Worm (Caenorhabditis elegans) whole organism, L3 larva: ENCODE results near the gene Y71H2AM.29.

Source experiments
- R02D3.7 ChIP-seq: fragments of 150-350 bp; optimal IDR thresholded peaks from 2 replicates; lab custom pipeline; 2014; ENCODE audit warnings: missing biosample characterization, missing genetic modification characterization
- ZK546.5 ChIP-seq: sonication (generic microtip); optimal IDR thresholded peaks from 2 replicates; lab custom pipeline; 2017; ENCODE audit warnings: missing biosample characterization, missing genetic modification characterization
- aly-2 ChIP-seq: fragments of 150-350 bp; optimal IDR thresholded peaks from 2 replicates; lab custom pipeline; 2014; ENCODE audit warnings: missing biosample characterization, missing genetic modification characterization
- ceh-16 ChIP-seq: sonication (generic microtip); optimal IDR thresholded peaks from 2 replicates; lab custom pipeline; 2017; ENCODE audit warnings: missing biosample characterization, missing genetic modification characterization
- ceh-28 ChIP-seq: fragments of 150-350 bp; optimal IDR thresholded peaks from 2 replicates; lab custom pipeline; 2014; ENCODE audit warnings: missing biosample characterization, missing genetic modification reagents, missing genetic modification characterization
- ceh-9 ChIP-seq: sonication (generic microtip); optimal IDR thresholded peaks from 2 replicates; lab custom pipeline; 2018; ENCODE audit warnings: missing biosample characterization, missing genetic modification characterization
- daf-12 ChIP-seq: fragments of 150-350 bp; optimal IDR thresholded peaks from 2 replicates; lab custom pipeline; 2014; ENCODE audit warnings: missing biosample characterization, missing genetic modification reagents, missing genetic modification characterization
- egl-27 ChIP-seq: sonication (generic microtip); optimal IDR thresholded peaks from 4 replicates; lab custom pipeline; 2017; ENCODE audit warnings: missing biosample characterization, missing genetic modification reagents, missing genetic modification characterization
- egl-5 ChIP-seq: fragments of 150-350 bp; optimal IDR thresholded peaks from 2 replicates; lab custom pipeline; 2017; ENCODE audit warnings: missing biosample characterization, missing genetic modification reagents, missing genetic modification characterization, inconsistent platforms
- elt-1 ChIP-seq: fragments of 150-350 bp; optimal IDR thresholded peaks from 2 replicates; lab custom pipeline; 2014; ENCODE audit warnings: missing biosample characterization, missing genetic modification characterization
- elt-2 ChIP-seq: sonication (generic microtip); optimal IDR thresholded peaks from 2 replicates; lab custom pipeline; 2016; ENCODE audit warnings: missing genetic modification reagents, mild to moderate bottlenecking, missing genetic modification characterization, missing compliant biosample characterization
- elt-3 ChIP-seq, 3 experiments: fragments of 150-350 bp in 1 of 3; sonication (generic microtip) in 2 of 3; optimal IDR thresholded peaks; 2 replicates in 2 of 3; 4 replicates in 1 of 3; lab custom pipeline; 2014 to 2017; ENCODE audit warnings: missing biosample characterization in 3 of 3, missing genetic modification characterization in 3 of 3
- eor-1 ChIP-seq, 2 experiments: fragments of 150-350 bp; optimal IDR thresholded peaks; 2 replicates each; lab custom pipeline; 2014 to 2018; ENCODE audit warnings: missing biosample characterization in 2 of 2, missing genetic modification characterization in 2 of 2
- fkh-2 ChIP-seq: fragments of 150-350 bp; optimal IDR thresholded peaks from 2 replicates; lab custom pipeline; 2014; ENCODE audit warnings: missing biosample characterization, missing genetic modification reagents, missing genetic modification characterization
- fos-1 ChIP-seq: fragments of 150-350 bp; optimal IDR thresholded peaks from 2 replicates; lab custom pipeline; 2014; ENCODE audit warnings: missing biosample characterization, missing genetic modification characterization
- hmg-11 ChIP-seq: sonication (generic microtip); optimal IDR thresholded peaks from 2 replicates; lab custom pipeline; 2016; ENCODE audit warnings: missing genetic modification characterization, missing compliant biosample characterization
- jun-1 ChIP-seq: fragments of 150-350 bp; optimal IDR thresholded peaks from 2 replicates; lab custom pipeline; 2014; ENCODE audit warnings: missing biosample characterization, missing genetic modification reagents, missing genetic modification characterization
- lin-15B ChIP-seq: fragments of 150-350 bp; optimal IDR thresholded peaks from 2 replicates; lab custom pipeline; 2014; ENCODE audit warnings: missing biosample characterization, missing genetic modification characterization
- lin-39 ChIP-seq: fragments of 150-350 bp; optimal IDR thresholded peaks from 2 replicates; lab custom pipeline; 2018; ENCODE audit warnings: missing biosample characterization, missing genetic modification reagents, missing genetic modification characterization
- lsy-12 ChIP-seq: sonication (generic microtip); optimal IDR thresholded peaks from 2 replicates; lab custom pipeline; 2016; ENCODE audit warnings: mild to moderate bottlenecking, missing genetic modification characterization, missing compliant biosample characterization
- mdl-1 ChIP-seq: fragments of 150-350 bp; optimal IDR thresholded peaks from 2 replicates; lab custom pipeline; 2014; ENCODE audit warnings: missing biosample characterization, missing genetic modification characterization
- mml-1 ChIP-seq: fragments of 150-350 bp; sonication (generic microtip); optimal IDR thresholded peaks from 3 replicates; lab custom pipeline; 2014; ENCODE audit warnings: missing biosample characterization, missing genetic modification characterization
- nfya-1 ChIP-seq: sonication (generic microtip); optimal IDR thresholded peaks from 2 replicates; lab custom pipeline; 2017; ENCODE audit warnings: missing genetic modification characterization, mild to moderate bottlenecking, missing compliant biosample characterization, antibody characterized with exemption, moderate library complexity; ENCODE audit not compliant: insufficient read depth
- nhr-11 ChIP-seq: fragments of 150-350 bp; optimal IDR thresholded peaks from 2 replicates; lab custom pipeline; 2014; ENCODE audit warnings: missing biosample characterization, missing genetic modification characterization
- nhr-12 ChIP-seq: fragments of 150-350 bp; optimal IDR thresholded peaks from 2 replicates; lab custom pipeline; 2014; ENCODE audit warnings: missing biosample characterization, missing genetic modification characterization
- nhr-23 ChIP-seq: fragments of 150-350 bp; optimal IDR thresholded peaks from 2 replicates; lab custom pipeline; 2014; ENCODE audit warnings: missing biosample characterization, missing genetic modification reagents, missing genetic modification characterization
- nhr-237 ChIP-seq: fragments of 150-350 bp; optimal IDR thresholded peaks from 2 replicates; lab custom pipeline; 2014; ENCODE audit warnings: missing biosample characterization, missing genetic modification characterization
- nhr-25 ChIP-seq: sonication (generic microtip); optimal IDR thresholded peaks from 2 replicates; lab custom pipeline; 2017; ENCODE audit warnings: missing biosample characterization, missing genetic modification characterization
- nhr-28 ChIP-seq: fragments of 150-350 bp; optimal IDR thresholded peaks from 2 replicates; lab custom pipeline; 2014; ENCODE audit warnings: missing biosample characterization, missing genetic modification characterization
- nhr-43 ChIP-seq: sonication (generic microtip); optimal IDR thresholded peaks from 2 replicates; lab custom pipeline; 2016; ENCODE audit warnings: mild to moderate bottlenecking, missing genetic modification characterization, missing compliant biosample characterization; ENCODE audit not compliant: poor library complexity, severe bottlenecking
- nhr-67 ChIP-seq: fragments of 150-350 bp; optimal IDR thresholded peaks from 2 replicates; lab custom pipeline; 2014; ENCODE audit warnings: missing biosample characterization, missing genetic modification characterization
- nhr-76 ChIP-seq: fragments of 150-350 bp; sonication (generic microtip); optimal IDR thresholded peaks from 5 replicates; lab custom pipeline; 2014; ENCODE audit warnings: missing biosample characterization, missing genetic modification characterization
- nhr-77 ChIP-seq: fragments of 150-350 bp; optimal IDR thresholded peaks from 2 replicates; lab custom pipeline; 2014; ENCODE audit warnings: missing biosample characterization, missing genetic modification characterization
- pha-4 ChIP-seq: fragments of 150-350 bp; optimal IDR thresholded peaks from 2 replicates; lab custom pipeline; 2014; ENCODE audit warnings: missing biosample characterization, missing genetic modification reagents, missing genetic modification characterization
- pqm-1 ChIP-seq: fragments of 150-350 bp; optimal IDR thresholded peaks from 2 replicates; lab custom pipeline; 2017; ENCODE audit warnings: missing biosample characterization, missing genetic modification characterization, inconsistent platforms
- sea-2 ChIP-seq: fragments of 150-350 bp; sonication (generic microtip); optimal IDR thresholded peaks from 4 replicates; lab custom pipeline; 2014; ENCODE audit warnings: missing biosample characterization, missing genetic modification reagents, missing genetic modification characterization
- snpc-4 ChIP-seq: fragments of 150-350 bp; optimal IDR thresholded peaks from 2 replicates; lab custom pipeline; 2014; ENCODE audit warnings: missing biosample characterization, missing genetic modification characterization
- tbx-2 ChIP-seq: sonication (generic microtip); optimal IDR thresholded peaks from 2 replicates; lab custom pipeline; 2016; ENCODE audit warnings: mild to moderate bottlenecking, missing genetic modification characterization, missing compliant biosample characterization
- unc-39 ChIP-seq: sonication (generic microtip); optimal IDR thresholded peaks from 4 replicates; lab custom pipeline; 2017; ENCODE audit warnings: missing biosample characterization, missing genetic modification characterization
- unc-62 ChIP-seq: fragments of 150-350 bp; sonication (generic microtip); optimal IDR thresholded peaks from 4 replicates; lab custom pipeline; 2014; ENCODE audit warnings: missing biosample characterization, missing genetic modification reagents, missing genetic modification characterization
- zag-1 ChIP-seq: fragments of 150-350 bp; optimal IDR thresholded peaks from 2 replicates; lab custom pipeline; 2014; ENCODE audit warnings: missing biosample characterization, missing genetic modification characterization
- ztf-11 ChIP-seq: fragments of 150-350 bp; optimal IDR thresholded peaks from 2 replicates; lab custom pipeline; 2014; ENCODE audit warnings: missing biosample characterization, missing genetic modification characterization
- ztf-4 ChIP-seq: fragments of 150-350 bp; optimal IDR thresholded peaks from 2 replicates; lab custom pipeline; 2014; ENCODE audit warnings: missing biosample characterization, missing genetic modification characterization

Y71H2AM.29 gene

DNA sequence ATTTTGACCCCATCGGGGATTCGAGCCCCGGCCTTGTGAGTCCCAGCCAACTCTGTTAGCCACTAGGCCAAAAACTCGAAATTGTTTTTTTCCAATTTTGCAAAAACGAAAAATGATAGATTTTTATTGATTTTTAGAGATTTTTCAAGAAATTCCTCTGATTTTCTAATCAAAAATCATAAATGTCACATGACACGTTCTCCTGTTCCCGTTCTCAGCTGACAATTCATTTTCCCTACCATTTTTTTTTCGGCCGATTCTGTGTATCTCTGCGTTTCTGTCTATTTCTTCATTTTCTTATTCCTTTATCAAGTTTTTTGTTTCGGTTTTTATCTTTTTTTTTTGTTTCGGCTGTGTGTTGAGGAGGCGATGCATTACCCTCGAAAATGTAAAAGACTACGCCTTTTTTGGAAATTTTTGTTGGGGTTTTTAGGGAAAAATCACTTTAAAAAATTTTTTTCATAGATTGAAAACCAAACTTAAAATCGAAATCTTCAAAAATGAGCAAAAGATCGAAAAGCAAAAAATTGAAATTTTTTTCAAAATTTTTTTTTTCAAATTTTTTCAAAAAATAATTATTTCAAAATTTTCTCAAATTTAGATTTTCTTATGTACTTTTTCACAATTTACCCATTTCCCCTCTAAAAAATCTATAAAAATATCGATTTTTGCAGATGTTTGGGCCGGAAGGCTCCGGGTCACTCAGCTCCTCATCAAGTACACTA, 41.7 kb downstream of the Y71H2AM.29 start, which contains the start of gene klf-1 (continued):
- TF ChIP-seq elt-2 = peak; percentile 82
- peak; percentile 16 for TF ChIP-seq pha-4 (tag; lab: Kevin White, UChicago)
- TF ChIP-seq nhr-76 (tag; lab: Kevin White, UChicago) = no peak
- TF ChIP-seq ceh-28 (tag; lab: Kevin White, UChicago) = peak; percentile 15
- TF ChIP-seq elt-3 (tag; optimal IDR thresholded peaks at IDR 0.05; lab: Kevin White, UChicago) = no peak
- TF ChIP-seq nhr-23 = peak; percentile 74
- TF ChIP-seq nfya-1 = peak; percentile 29
- no peak for TF ChIP-seq zag-1
- TF ChIP-seq elt-1 (tag; lab: Kevin White, UChicago) = no peak
- no peak for TF ChIP-seq unc-62 (GFP tag; lab: Kevin White, UChicago)
- TF ChIP-seq daf-12 = no peak
- no peak for TF ChIP-seq fos-1 (tag; lab: Kevin White, UChicago)
- no peak for TF ChIP-seq ceh-16 (tag; lab: Kevin White, UChicago)
- no peak for TF ChIP-seq R02D3.7 (tag; lab: Kevin White, UChicago)

DNA sequence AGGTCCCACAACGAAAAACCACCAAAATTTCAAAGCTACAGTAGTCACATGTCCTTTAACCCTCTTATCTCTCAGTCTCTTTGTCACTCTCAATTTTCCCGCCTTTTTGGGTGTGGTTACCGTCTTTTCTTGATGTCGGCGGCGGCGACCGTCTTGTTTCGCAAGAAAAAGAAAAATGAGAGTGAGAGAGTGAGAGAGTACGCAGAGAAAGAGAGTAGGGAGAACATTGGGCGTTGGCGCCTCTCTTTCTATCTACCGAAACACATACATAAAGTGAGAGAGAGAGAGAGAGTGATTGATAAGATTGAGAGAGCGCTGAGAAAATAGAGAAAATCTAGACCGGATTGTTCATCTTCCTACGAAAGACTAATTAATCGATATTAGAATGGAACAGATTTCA, 43.4 kb downstream of the Y71H2AM.29 start:
- no peak for TF ChIP-seq aly-2 (tag; lab: Kevin White, UChicago)
- no peak for TF ChIP-seq nhr-11 (tag; lab: Kevin White, UChicago)
- peak; percentile 18 for TF ChIP-seq R02D3.7 (tag; lab: Kevin White, UChicago)
- no peak for TF ChIP-seq nhr-76 (tag; lab: Kevin White, UChicago)
- no peak for TF ChIP-seq mml-1 (tag; lab: Kevin White, UChicago)
- peak; percentile 22 for TF ChIP-seq jun-1 (tag; lab: Kevin White, UChicago)
- TF ChIP-seq elt-2 = peak; percentile 91
- TF ChIP-seq nhr-77 (tag; lab: Kevin White, UChicago) = no peak
- TF ChIP-seq nhr-23 = peak; percentile 91
- TF ChIP-seq mdl-1 (tag; lab: Kevin White, UChicago) = peak; percentile 50
- TF ChIP-seq hmg-11 (tag; lab: Kevin White, UChicago) = peak; percentile 55
- peak; percentile 29 for TF ChIP-seq snpc-4
- TF ChIP-seq ztf-4 (tag; lab: Kevin White, UChicago) = no peak
- peak; percentile 15 for TF ChIP-seq lin-15B (tag; lab: Kevin White, UChicago)
- no peak for TF ChIP-seq nhr-67
- TF ChIP-seq nfya-1 = peak; percentile 72
- no peak for TF ChIP-seq daf-12
- TF ChIP-seq sea-2 (GFP tag; lab: Kevin White, UChicago) = no peak
- TF ChIP-seq unc-62 (GFP tag; lab: Kevin White, UChicago) = peak; percentile 52
- no peak for TF ChIP-seq ZK546.5
- TF ChIP-seq nhr-43 (tag; lab: Kevin White, UChicago) = peak; percentile 81
- no peak for TF ChIP-seq ceh-16 (tag; lab: Kevin White, UChicago)
- no peak for TF ChIP-seq nhr-237 (tag; lab: Kevin White, UChicago)
- no peak for TF ChIP-seq nhr-28 (tag; lab: Kevin White, UChicago)
- TF ChIP-seq lsy-12 (tag; lab: Kevin White, UChicago) = peak; percentile 67
- peak; percentile 1 to 92 (median 38) for TF ChIP-seq elt-3 (tag; optimal IDR thresholded peaks at IDR 0.05; lab: Kevin White, UChicago)
- TF ChIP-seq ceh-28 (tag; lab: Kevin White, UChicago) = peak; percentile 84
- no peak for TF ChIP-seq unc-39
- TF ChIP-seq lin-39 (tag; lab: Kevin White, UChicago) = no peak
- TF ChIP-seq egl-5 (tag; lab: Kevin White, UChicago) = no peak
- TF ChIP-seq tbx-2 = peak; percentile 39
- TF ChIP-seq elt-1 (tag; lab: Kevin White, UChicago) = peak; percentile 44
- no peak for TF ChIP-seq fos-1 (tag; lab: Kevin White, UChicago)
- no peak for TF ChIP-seq ztf-11
- TF ChIP-seq eor-1 (tag; optimal IDR thresholded peaks at IDR 0.05; lab: Kevin White, UChicago) = no peak
- peak; percentile 87 for TF ChIP-seq nhr-25 (tag; lab: Kevin White, UChicago)
- TF ChIP-seq ceh-9 = no peak
- TF ChIP-seq fkh-2 (tag; lab: Kevin White, UChicago) = no peak
- no peak for TF ChIP-seq nhr-12 (tag; lab: Kevin White, UChicago)
- peak; percentile 60 for TF ChIP-seq pha-4 (tag; lab: Kevin White, UChicago)
- peak; percentile 59 for TF ChIP-seq pqm-1
- peak; percentile 43 for TF ChIP-seq egl-27 (tag; lab: Kevin White, UChicago)
